Worm (Caenorhabditis elegans): Measurements from ENCODE around the gene Y69A2AR.47.

Y69A2AR.47 gene

ce11 chrIV:2601988-2602861, 4.7 kb downstream of the Y69A2AR.47 start:
- no peak for TF ChIP-seq unc-62 (GFP tag; optimal IDR thresholded peaks at IDR 0.05)

- no peak for TF ChIP-seq unc-62 (GFP tag; optimal IDR thresholded peaks at IDR 0.05)
Measured at ce11 chrIV:2602862-2603189, 5.3 kb downstream of the Y69A2AR.47 start.

- TF ChIP-seq unc-62 (GFP tag; optimal IDR thresholded peaks at IDR 0.05), result no peak
Measured at ce11 chrIV:2603556-2604021, 6.1 kb downstream of the Y69A2AR.47 start.

ce11 chrIV:2606572-2606971, 9.1 kb downstream of the Y69A2AR.47 start:
- no peak for TF ChIP-seq unc-62 (GFP tag; optimal IDR thresholded peaks at IDR 0.05)

ce11 chrIV:2607513-2608101, 10.1 kb downstream of the Y69A2AR.47 start, which contains the start of gene vamp-7:
Gene vamp-7 (plus strand): TSS chrIV:2608051.
- TF ChIP-seq unc-62 (GFP tag; optimal IDR thresholded peaks at IDR 0.05), result no peak

- TF ChIP-seq unc-62 (GFP tag; optimal IDR thresholded peaks at IDR 0.05), result no peak
Measured at ce11 chrIV:2610409-2610808, 12.9 kb downstream of the Y69A2AR.47 start, which contains the start of gene Y69A2AR.32. Gene Y69A2AR.32 (plus strand): TSS chrIV:2610436.

ce11 chrIV:2610974-2611373, 13.5 kb downstream of the Y69A2AR.47 start:
- TF ChIP-seq unc-62 (GFP tag; optimal IDR thresholded peaks at IDR 0.05), result no peak

- no peak for TF ChIP-seq unc-62 (GFP tag; optimal IDR thresholded peaks at IDR 0.05)
Measured at ce11 chrIV:2613011-2613503, 15.5 kb downstream of the Y69A2AR.47 start, which contains the start of gene Y69A2AR.28. Gene Y69A2AR.28 (minus strand): TSS chrIV:2613061.

ce11 chrIV:2613754-2614244, 16.3 kb downstream of the Y69A2AR.47 start, which contains the start of gene daao-1:
Gene daao-1 (plus strand): TSS chrIV:2614194.
- no peak for TF ChIP-seq unc-62 (GFP tag; optimal IDR thresholded peaks at IDR 0.05)

ce11 chrIV:2616853-2617252, 19.3 kb downstream of the Y69A2AR.47 start:
- TF ChIP-seq unc-62 (GFP tag; optimal IDR thresholded peaks at IDR 0.05), result no peak

ce11 chrIV:2618611-2619010, 21.1 kb downstream of the Y69A2AR.47 start, which contains the start of gene smf-3:
Gene smf-3 (plus strand): TSS chrIV:2618869.
- no peak for TF ChIP-seq unc-62 (GFP tag; optimal IDR thresholded peaks at IDR 0.05)

ce11 chrIV:2628171-2628570, 30.7 kb downstream of the Y69A2AR.47 start, which contains the start of gene ngn-1:
Gene ngn-1 (minus strand): TSS chrIV:2628271.
- TF ChIP-seq unc-62 (GFP tag; optimal IDR thresholded peaks at IDR 0.05), result no peak

- no peak for TF ChIP-seq unc-62 (GFP tag; optimal IDR thresholded peaks at IDR 0.05)
Measured at ce11 chrIV:2630145-2630544, 32.6 kb downstream of the Y69A2AR.47 start.

ce11 chrIV:2634992-2635391, 37.5 kb downstream of the Y69A2AR.47 start:
- TF ChIP-seq unc-62 (GFP tag; optimal IDR thresholded peaks at IDR 0.05), result no peak

ce11 chrIV:2639666-2640273, 42.3 kb downstream of the Y69A2AR.47 start:
- no peak for TF ChIP-seq unc-62 (GFP tag; optimal IDR thresholded peaks at IDR 0.05)

- no peak for TF ChIP-seq unc-62 (GFP tag; optimal IDR thresholded peaks at IDR 0.05)
Measured at ce11 chrIV:2640950-2641349, 43.4 kb downstream of the Y69A2AR.47 start, which contains the start of the genes mdf-2 and nduv-3. Gene mdf-2 (minus strand): TSS chrIV:2641125. Gene nduv-3 (plus strand): TSS chrIV:2641310.

Data from whole organism, dauer.